Fruit fly (Drosophila melanogaster): ENCODE measurements around the gene Cpr72Eb.

Gene Cpr72Eb

DNA sequence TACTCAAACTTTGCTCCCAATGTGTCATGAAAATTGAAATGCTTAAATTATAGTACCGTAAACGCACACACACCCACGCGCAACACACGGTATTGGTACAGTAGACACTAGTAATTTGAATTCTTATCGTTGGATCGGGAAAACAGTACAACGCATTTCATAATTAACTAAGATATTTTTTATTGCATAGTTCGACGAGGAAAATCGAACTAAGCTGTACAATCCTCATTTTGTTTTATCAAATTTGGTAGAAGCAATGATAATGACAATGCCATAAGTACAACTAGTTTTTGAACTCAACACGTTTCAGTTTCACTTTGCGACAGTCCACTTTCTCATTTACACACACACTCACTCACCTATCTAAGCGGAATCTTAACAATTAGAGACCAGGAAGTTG, 16.1 kb downstream of the Cpr72Eb start (continued):
- TF ChIP-seq CG11723 (GFP tag; optimal IDR thresholded peaks at IDR 0.05), result peak; percentile 46
- no peak for TF ChIP-seq CG5953 (GFP tag; IDR thresholded peaks at IDR 0.05)
- TF ChIP-seq da (GFP tag; optimal IDR thresholded peaks at IDR 0.05), result no peak
- no peak; the same call in 2 of the 3 replicates for TF ChIP-seq Optix (GFP tag; IDR thresholded peaks at IDR 0.05)
- TF ChIP-seq Vsx1 (GFP tag; optimal IDR thresholded peaks at IDR 0.05), result no peak
- peak; percentile 23; the same call in 1 of the 3 replicates for TF ChIP-seq CG2889 (GFP tag; IDR thresholded peaks at IDR 0.05)
- 0 out of 3 replicates have a peak, but pooled peaks have one; percentile 33 for TF ChIP-seq so (GFP tag; IDR thresholded peaks at IDR 0.05)
- TF ChIP-seq jigr1 (GFP tag; IDR thresholded peaks at IDR 0.05), result no peak
- TF ChIP-seq CG9932 (GFP tag; IDR thresholded peaks at IDR 0.05), result peak; percentile 79
- TF ChIP-seq CG9609 (GFP tag; optimal IDR thresholded peaks at IDR 0.05), result peak; percentile 50
- TF ChIP-seq dmrt11E (tag; optimal IDR thresholded peaks at IDR 0.05), result peak; percentile 51
- TF ChIP-seq Atf6 (GFP tag; IDR thresholded peaks at IDR 0.05), result peak; percentile 65; the same call in 1 of the 2 replicates
- no peak for TF ChIP-seq cas (GFP tag; IDR thresholded peaks at IDR 0.05)
- peak; percentile 25 for TF ChIP-seq D19B (GFP tag; optimal IDR thresholded peaks at IDR 0.05)
- TF ChIP-seq CG15514 (GFP tag; optimal IDR thresholded peaks at IDR 0.05), result peak; percentile 44
- TF ChIP-seq cato (GFP tag; optimal IDR thresholded peaks at IDR 0.05; ENCODE audit: borderline replicate concordance), result peak; percentile 45
- no peak for TF ChIP-seq B-H1 (GFP tag; IDR thresholded peaks at IDR 0.05)
- no peak for TF ChIP-seq zen2 (GFP tag; IDR thresholded peaks at IDR 0.05; ENCODE audit: partially characterized antibody)
- TF ChIP-seq tx (GFP tag; optimal IDR thresholded peaks at IDR 0.05), result peak; percentile 50
- TF ChIP-seq Hmx (GFP tag; optimal IDR thresholded peaks at IDR 0.05), result peak; percentile 5
- peak; percentile 25 for TF ChIP-seq Atf-2 (GFP tag; optimal IDR thresholded peaks at IDR 0.05)
- no peak for TF ChIP-seq Opbp (GFP tag; IDR thresholded peaks at IDR 0.05; ENCODE audit: partially characterized antibody)
- TF ChIP-seq CG33213 (GFP tag; optimal IDR thresholded peaks at IDR 0.05), result peak; percentile 9
- TF ChIP-seq CG31441 (GFP tag; IDR thresholded peaks at IDR 0.05), result peak; percentile 54; the same call in 1 of the 2 replicates
- TF ChIP-seq eyg (GFP tag; optimal IDR thresholded peaks at IDR 0.05), result peak; percentile 28
- peak; percentile 85 for TF ChIP-seq CG2120 (GFP tag; optimal IDR thresholded peaks at IDR 0.05)
- no peak for TF ChIP-seq h (optimal IDR thresholded peaks at IDR 0.05)
- no peak for TF ChIP-seq CG8478 (optimal IDR thresholded peaks at IDR 0.05)
- TF ChIP-seq Deaf1 (tag; optimal IDR thresholded peaks at IDR 0.05), result no peak
- TF ChIP-seq CG15073 (GFP tag; optimal IDR thresholded peaks at IDR 0.05), result no peak
- no peak for TF ChIP-seq CG8290 (GFP tag; optimal IDR thresholded peaks at IDR 0.05)
- peak in 1 of 2 experiments; percentile 73 for TF ChIP-seq CG8290 (tag; optimal IDR thresholded peaks at IDR 0.05)
- TF ChIP-seq Elba2 (GFP tag; optimal IDR thresholded peaks at IDR 0.05), result no peak
- 0 out of 3 replicates have a peak, but pooled peaks have one; percentile 25 for TF ChIP-seq CG2199 (GFP tag; IDR thresholded peaks at IDR 0.05)
- TF ChIP-seq Asciz (GFP tag; optimal IDR thresholded peaks at IDR 0.05), result peak; percentile 65
- peak in 1 of 3 experiments; percentile 59 for TF ChIP-seq lola (GFP tag; optimal IDR thresholded peaks at IDR 0.05)
- no peak for TF ChIP-seq Mad (GFP tag; optimal IDR thresholded peaks at IDR 0.05)
- TF ChIP-seq ac (GFP tag; optimal IDR thresholded peaks at IDR 0.05), result no peak
- TF ChIP-seq CG4707 (GFP tag; optimal IDR thresholded peaks at IDR 0.05), result peak; percentile 16
- no peak for TF ChIP-seq CG34376 (GFP tag; optimal IDR thresholded peaks at IDR 0.05)
- TF ChIP-seq MBD-R2 (GFP tag; IDR thresholded peaks at IDR 0.05), result peak; percentile 25; the same call in 1 of the 2 replicates
- TF ChIP-seq CG13287 (GFP tag; IDR thresholded peaks at IDR 0.05; ENCODE audit: partially characterized antibody), result no peak
- TF ChIP-seq tgo (GFP tag; IDR thresholded peaks at IDR 0.05), result peak; percentile 58
- no peak for TF ChIP-seq sug (tag; optimal IDR thresholded peaks at IDR 0.05)
- no peak for TF ChIP-seq dati (GFP tag; IDR thresholded peaks at IDR 0.05)
- TF ChIP-seq Rfx (GFP tag; IDR thresholded peaks at IDR 0.05), result 0 out of 2 replicates have a peak, but pooled peaks have one; percentile 69
- no peak for TF ChIP-seq z (GFP tag; IDR thresholded peaks at IDR 0.05)
- TF ChIP-seq wdn (GFP tag; IDR thresholded peaks at IDR 0.05), result 0 out of 2 replicates have a peak, but pooled peaks have one; percentile 36
- peak; percentile 52 for TF ChIP-seq p53 (GFP tag; optimal IDR thresholded peaks at IDR 0.05)
- TF ChIP-seq fru (optimal IDR thresholded peaks at IDR 0.05), result no peak
- peak; percentile 21 for TF ChIP-seq en (GFP tag; optimal IDR thresholded peaks at IDR 0.05)
- TF ChIP-seq Antp (GFP tag; optimal IDR thresholded peaks at IDR 0.05), result peak; percentile 55
- peak; percentile 45 for TF ChIP-seq CG7928 (GFP tag; optimal IDR thresholded peaks at IDR 0.05)
